Worm (Caenorhabditis elegans): ENCODE data around the gene col-131.

col-131 gene

DNA sequence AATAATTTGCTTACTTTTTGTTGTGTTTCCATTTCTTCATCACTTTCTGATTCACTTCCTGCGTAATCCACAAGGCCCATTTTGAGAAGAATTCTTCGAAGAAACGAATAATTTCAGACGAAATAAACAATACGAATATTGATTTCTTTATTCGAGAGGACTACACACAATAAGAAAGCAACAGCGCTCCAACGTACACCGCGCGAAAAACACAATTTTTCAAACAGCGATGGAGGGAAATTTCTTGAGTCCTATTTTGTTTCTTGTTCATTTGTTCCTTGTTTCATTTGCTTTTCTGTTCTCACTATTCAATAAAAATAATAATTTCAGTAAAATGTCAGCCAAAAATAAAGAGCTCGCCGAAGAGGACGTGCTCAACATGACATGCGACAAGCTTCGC, 26.6 kb upstream of the col-131 start, which contains the start of the genes prcc-1 and C39E9.12 (continued):
- peak; percentile 91 for TF ChIP-seq dpl-1 (GFP tag; optimal IDR thresholded peaks at IDR 0.05)
- TF ChIP-seq F55B11.4 (tag; optimal IDR thresholded peaks at IDR 0.05; ENCODE audit: borderline replicate concordance, insufficient read depth) = no peak
- peak; percentile 82 for TF ChIP-seq lin-54 (GFP tag; optimal IDR thresholded peaks at IDR 0.05)
- 0 out of 2 replicates have a peak, but pooled peaks have one; percentile 13 for TF ChIP-seq Y53G8AR.9 (GFP tag; conservative IDR thresholded peaks at IDR 0.05)
- no peak for TF ChIP-seq ceh-58 (GFP tag; IDR thresholded peaks at IDR 0.05)
- peak; percentile 1 for TF ChIP-seq him-1 (tag; optimal IDR thresholded peaks at IDR 0.05)
- peak; percentile 61 for TF ChIP-seq F23B12.7 (tag; optimal IDR thresholded peaks at IDR 0.05; ENCODE audit: insufficient read depth)
- TF ChIP-seq tbx-9 (tag; optimal IDR thresholded peaks at IDR 0.05; ENCODE audit: borderline replicate concordance) = no peak
- TF ChIP-seq hlh-12 (tag; optimal IDR thresholded peaks at IDR 0.05) = no peak
- peak; percentile 80 for TF ChIP-seq xnd-1 (tag; optimal IDR thresholded peaks at IDR 0.05)
- TF ChIP-seq ceh-91 (GFP tag; IDR thresholded peaks at IDR 0.05) = peak; percentile 82
- no peak for TF ChIP-seq ceh-79 (tag; optimal IDR thresholded peaks at IDR 0.05)

ce11 chrIV:13090967-13091366, 23.9 kb upstream of the col-131 start, which contains the start of gene col-132:
TSS of gene col-132 (minus strand) at chrIV:13091067.
- no peak for TF ChIP-seq Y67H2A.10 (GFP tag; conservative IDR thresholded peaks at IDR 0.05)
- TF ChIP-seq let-607 (tag; optimal IDR thresholded peaks at IDR 0.05) = no peak
- TF ChIP-seq Y95B8A.8 (GFP tag; IDR thresholded peaks at IDR 0.05) = no peak
- TF ChIP-seq nhr-90 (tag; optimal IDR thresholded peaks at IDR 0.05) = no peak
- TF ChIP-seq F57C9.4 (tag; optimal IDR thresholded peaks at IDR 0.05) = no peak
- no peak for TF ChIP-seq unc-62 (GFP tag; optimal IDR thresholded peaks at IDR 0.05)
- no peak for TF ChIP-seq sea-2 (GFP tag; IDR thresholded peaks at IDR 0.05)
- no peak for TF ChIP-seq sptf-2 (GFP tag; optimal IDR thresholded peaks at IDR 0.05)
- no peak for TF ChIP-seq dpff-1 (tag; optimal IDR thresholded peaks at IDR 0.05)
- TF ChIP-seq mes-4 (tag; optimal IDR thresholded peaks at IDR 0.05) = no peak
- TF ChIP-seq pbrm-1 (GFP tag; IDR thresholded peaks at IDR 0.05) = no peak
- TF ChIP-seq ceh-100 (GFP tag; IDR thresholded peaks at IDR 0.05) = no peak
- TF ChIP-seq bed-1 (GFP tag; IDR thresholded peaks at IDR 0.05) = no peak
- no peak for TF ChIP-seq B0035.1 (tag; optimal IDR thresholded peaks at IDR 0.05)
- TF ChIP-seq rpc-1 (optimal IDR thresholded peaks at IDR 0.05) = no peak
- TF ChIP-seq rpc-1 (tag; optimal IDR thresholded peaks at IDR 0.05) = no peak

- TF ChIP-seq cebp-2 (GFP tag; IDR thresholded peaks at IDR 0.05) (0 out of 2 replicates have a peak, but pooled peaks have one; percentile 18), K12H6.12 (tag; optimal IDR thresholded peaks at IDR 0.05) (no peak), zfh-2 (GFP tag; conservative IDR thresholded peaks at IDR 0.05) (peak; percentile 92; the same call in 1 of the 2 replicates), him-1 (tag; optimal IDR thresholded peaks at IDR 0.05) (no peak), hmg-20 (GFP tag; IDR thresholded peaks at IDR 0.05) (0 out of 2 replicates have a peak, but pooled peaks have one; percentile 8), pbrm-1 (GFP tag; IDR thresholded peaks at IDR 0.05) (0 out of 2 replicates have a peak, but pooled peaks have one; percentile 19), egrh-3 (GFP tag; IDR thresholded peaks at IDR 0.05) (peak; percentile 85), T07F8.4 (tag; optimal IDR thresholded peaks at IDR 0.05) (no peak), F37B4.10 (GFP tag; IDR thresholded peaks at IDR 0.05) (no peak)
These were observed 22.7 kb upstream of the col-131 start for ce11 chrIV:13089671-13090242.

DNA sequence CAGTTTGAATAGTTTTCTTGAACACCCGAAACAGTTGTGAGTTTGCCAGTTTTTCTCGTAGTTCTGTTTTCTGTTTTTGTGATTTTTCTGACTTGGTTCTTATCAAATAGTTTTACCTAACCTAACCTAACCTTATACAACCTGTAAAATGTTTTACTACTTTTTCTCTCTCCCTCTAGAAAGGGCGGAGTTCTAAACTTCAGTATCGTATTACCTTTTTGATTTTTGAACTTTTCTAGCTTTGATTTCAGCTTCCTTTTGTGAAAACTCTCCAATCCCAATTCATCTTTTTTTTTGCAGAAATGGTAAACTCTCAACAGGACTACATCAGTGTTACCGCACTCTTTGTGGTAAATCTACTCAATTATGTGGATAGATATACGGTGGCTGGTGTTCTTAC, 19.6 kb upstream of the col-131 start, which contains the start of gene spin-2:
TSS of gene spin-2 (plus strand) at position 301 of the 400 bp plus-strand sequence.
- TF ChIP-seq fkh-3 (tag; optimal IDR thresholded peaks at IDR 0.05) = no peak
